Fruit fly (Drosophila melanogaster): ENCODE measurements around the gene CG12091.

DNA sequence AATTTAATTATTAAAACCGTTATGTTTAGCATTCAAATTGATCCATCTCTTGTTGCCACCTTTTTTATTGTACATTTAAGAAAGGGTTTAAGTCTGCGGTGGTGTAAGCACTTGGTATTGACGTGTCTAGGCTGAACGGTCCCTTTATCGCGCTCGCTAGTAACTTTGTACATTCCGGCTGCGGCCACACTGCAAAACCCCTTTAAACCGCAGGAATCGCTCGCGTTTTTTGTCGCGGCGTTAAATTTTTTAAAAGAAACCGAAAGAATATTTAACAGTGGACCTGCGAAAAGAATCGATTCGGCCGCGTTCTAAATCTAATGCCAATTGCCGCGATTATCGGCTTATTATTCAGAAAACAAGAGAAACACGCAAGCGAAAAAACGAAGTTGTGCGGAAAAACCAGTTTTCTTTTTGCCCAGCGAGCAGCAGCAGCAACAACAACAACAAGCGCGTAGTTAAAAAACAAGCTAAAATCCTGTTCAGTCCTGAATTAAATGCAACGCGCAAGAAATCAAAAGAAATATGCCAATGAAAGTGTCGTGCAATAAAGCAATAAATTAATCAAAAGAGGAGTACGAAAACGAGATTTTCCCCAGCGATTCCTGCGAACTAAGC, 40.0 kb upstream of the CG12091 start, which contains the start of gene CG13917:
- TF ChIP-seq fd96Cb (tag; optimal IDR thresholded peaks at IDR 0.05) (no peak), CG9727 (GFP tag; optimal IDR thresholded peaks at IDR 0.05) (no peak), CG6272 (GFP tag; IDR thresholded peaks at IDR 0.05) (no peak), D (optimal IDR thresholded peaks at IDR 0.05) (no peak), D (GFP tag; optimal IDR thresholded peaks at IDR 0.05) (no peak), tll (GFP tag; optimal IDR thresholded peaks at IDR 0.05) (no peak)
